Worm (Caenorhabditis elegans): Measurements from ENCODE around the gene snpc-3.4.

DNA sequence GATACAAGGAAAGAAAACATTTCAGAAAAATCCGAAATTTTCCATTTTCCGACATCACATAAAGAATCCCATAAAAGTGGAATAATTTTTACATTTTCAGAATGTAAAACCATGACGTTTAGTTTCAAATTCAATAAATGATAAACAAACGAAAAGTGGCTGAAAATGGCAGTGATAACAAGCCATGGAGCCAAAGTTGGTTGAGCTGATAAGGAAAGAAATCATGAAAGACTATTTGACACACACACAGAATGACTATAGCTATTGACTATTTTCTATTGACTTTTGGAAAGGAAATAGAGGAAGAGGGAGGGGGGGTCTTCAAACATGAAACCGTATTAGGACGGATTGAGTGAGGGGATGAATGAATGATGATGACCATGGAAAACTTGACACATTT is 19.9 kb downstream of the snpc-3.4 start:
- TF ChIP-seq med-1 (GFP tag; optimal IDR thresholded peaks at IDR 0.05; ENCODE audit: insufficient read depth) (no peak), ref-1 (GFP tag; conservative IDR thresholded peaks at IDR 0.05) (no peak), flt-1 (GFP tag; IDR thresholded peaks at IDR 0.05) (no peak), T22C8.4 (GFP tag; IDR thresholded peaks at IDR 0.05) (no peak)

Data from whole organism, midembryonic.